Worm (Caenorhabditis elegans) whole organism, L1 larva: Measurements from ENCODE around the gene mttu-1.
A peak's percentile ranks its signal among the peaks of the same experiment; 100 is the strongest.
"Not testable (repeated sequence)": the region's sequence is repeated elsewhere in the genome, so short reads cannot be mapped to it uniquely, and the experiment has no call there.

Experiments
- C04F5.9 ChIP-seq: sonication (generic microtip); optimal IDR thresholded peaks from 2 replicates; lab custom pipeline; 2016; ENCODE audit warnings: missing genetic modification characterization, missing compliant biosample characterization
- F16B12.6 ChIP-seq: fragments of 150-350 bp; optimal IDR thresholded peaks from 2 replicates; lab custom pipeline; 2014; ENCODE audit warnings: missing biosample characterization, missing genetic modification characterization
- ama-1 ChIP-seq: fragments of 150-350 bp; optimal IDR thresholded peaks from 2 replicates; lab custom pipeline; 2014
- ceh-63 ChIP-seq: fragments of 200-800 bp; sonication (Bioruptor generic); optimal IDR thresholded peaks from 2 replicates; lab custom pipeline; 2018; ENCODE audit warnings: mild to moderate bottlenecking, missing genetic modification characterization, missing compliant biosample characterization
- ceh-8 ChIP-seq: fragments of 200-800 bp; sonication (Bioruptor generic); optimal IDR thresholded peaks from 2 replicates; lab custom pipeline; 2018; ENCODE audit warnings: mild to moderate bottlenecking, missing genetic modification characterization, moderate library complexity, missing compliant biosample characterization
- ceh-82 ChIP-seq, 3 experiments: fragments of 150-350 bp in 1 of 3; sonication (generic microtip) in 2 of 3; optimal IDR thresholded peaks; 2 replicates each; lab custom pipeline; 2014 to 2017; ENCODE audit warnings: missing biosample characterization in 3 of 3, missing genetic modification characterization in 3 of 3
- ceh-88 ChIP-seq: fragments of 200-800 bp; sonication (Bioruptor generic); IDR thresholded peaks from 2 replicates; pipeline ENCODE4 v1.3.6; 2022; ENCODE audit warnings: missing genetic modification characterization, missing compliant biosample characterization
- ceh-90 ChIP-seq: sonication (generic microtip); optimal IDR thresholded peaks from 2 replicates; lab custom pipeline; 2016; ENCODE audit warnings: missing genetic modification characterization, missing compliant biosample characterization
- dpl-1 ChIP-seq, 3 experiments: fragments of 150-350 bp in 2 of 3; sonication (generic microtip) in 1 of 3; optimal IDR thresholded peaks; 2 replicates each; lab custom pipeline; 2014 to 2017; ENCODE audit warnings: missing biosample characterization in 3 of 3, missing genetic modification characterization in 3 of 3, missing genetic modification reagents in 3 of 3
- dsc-1 ChIP-seq: sonication (generic microtip); optimal IDR thresholded peaks from 2 replicates; lab custom pipeline; 2016; ENCODE audit warnings: mild to moderate bottlenecking, missing genetic modification characterization, missing compliant biosample characterization
- efl-1 ChIP-seq, 4 experiments: fragments of 150-350 bp; optimal IDR thresholded peaks in 3 of 4; peaks in 1 of 4; 1 replicate in 1 of 4; 2 replicates in 3 of 4; lab custom pipeline; 2014; ENCODE audit warnings: missing biosample characterization in 2 of 4, missing genetic modification characterization in 2 of 4, missing genetic modification reagents in 2 of 4
- elt-2 ChIP-seq: sonication (generic microtip); optimal IDR thresholded peaks from 2 replicates; lab custom pipeline; 2016; ENCODE audit warnings: missing genetic modification characterization, mild to moderate bottlenecking, inconsistent platforms, missing compliant biosample characterization, missing genetic modification reagents
- fkh-10 ChIP-seq: sonication (generic microtip); optimal IDR thresholded peaks from 2 replicates; lab custom pipeline; 2017; ENCODE audit warnings: missing biosample characterization, missing genetic modification reagents, missing genetic modification characterization
- fkh-8 ChIP-seq: sonication (generic microtip); optimal IDR thresholded peaks from 2 replicates; lab custom pipeline; 2016; ENCODE audit warnings: mild to moderate bottlenecking, missing genetic modification characterization, missing compliant biosample characterization
- hlh-17 ChIP-seq: fragments of 200-800 bp; sonication (Bioruptor generic); optimal IDR thresholded peaks from 2 replicates; lab custom pipeline; 2018; ENCODE audit warnings: missing genetic modification characterization, mild to moderate bottlenecking, missing compliant biosample characterization, moderate library complexity, borderline replicate concordance
- hlh-4 ChIP-seq: sonication (generic microtip); optimal IDR thresholded peaks from 2 replicates; lab custom pipeline; 2016; ENCODE audit warnings: mild to moderate bottlenecking, missing genetic modification characterization, missing compliant biosample characterization
- hpl-2 ChIP-seq: fragments of 150-350 bp; optimal IDR thresholded peaks from 2 replicates; lab custom pipeline; 2014; ENCODE audit warnings: missing biosample characterization, missing genetic modification reagents, missing genetic modification characterization
- isw-1 ChIP-seq: fragments of 200-800 bp; sonication (Bioruptor generic); IDR thresholded peaks from 2 replicates; pipeline ENCODE4 v1.3.6; 2022; ENCODE audit warnings: missing genetic modification characterization, missing compliant biosample characterization
- lin-35 ChIP-seq, 2 experiments: fragments of 150-350 bp; optimal IDR thresholded peaks; 2 replicates each; lab custom pipeline; 2014; ENCODE audit warnings: missing biosample characterization in 2 of 2, missing genetic modification characterization in 2 of 2, missing genetic modification reagents in 2 of 2
- lir-3 ChIP-seq: sonication (generic microtip); optimal IDR thresholded peaks from 2 replicates; lab custom pipeline; 2016; ENCODE audit warnings: mild to moderate bottlenecking, missing genetic modification characterization, moderate library complexity, missing compliant biosample characterization; ENCODE audit not compliant: poor library complexity
- lsy-2 ChIP-seq, 2 experiments: fragments of 150-350 bp; optimal IDR thresholded peaks; 2 replicates each; lab custom pipeline; 2014; ENCODE audit warnings: missing biosample characterization in 2 of 2, missing genetic modification characterization in 2 of 2
- mab-9 ChIP-seq: fragments of 200-800 bp; sonication (Bioruptor generic); IDR thresholded peaks from 2 replicates; pipeline ENCODE4 v1.3.6; 2022; ENCODE audit warnings: missing genetic modification reagents, missing genetic modification characterization, missing compliant biosample characterization
- mef-2 ChIP-seq: fragments of 150-350 bp; optimal IDR thresholded peaks from 2 replicates; lab custom pipeline; 2014; ENCODE audit warnings: missing biosample characterization, missing genetic modification characterization
- nhr-11 ChIP-seq: fragments of 150-350 bp; optimal IDR thresholded peaks from 2 replicates; lab custom pipeline; 2014; ENCODE audit warnings: missing biosample characterization, missing genetic modification characterization
- nhr-237 ChIP-seq: fragments of 150-350 bp; optimal IDR thresholded peaks from 2 replicates; lab custom pipeline; 2014; ENCODE audit warnings: missing biosample characterization, missing genetic modification characterization
- nhr-28 ChIP-seq: fragments of 150-350 bp; optimal IDR thresholded peaks from 2 replicates; lab custom pipeline; 2014; ENCODE audit warnings: missing biosample characterization, missing genetic modification characterization
- nhr-76 ChIP-seq: sonication (generic microtip); optimal IDR thresholded peaks from 2 replicates; lab custom pipeline; 2017; ENCODE audit warnings: missing biosample characterization, missing genetic modification characterization
- pqm-1 ChIP-seq: sonication (generic microtip); optimal IDR thresholded peaks from 3 replicates; lab custom pipeline; 2017; ENCODE audit warnings: missing biosample characterization, missing genetic modification characterization
- skn-1 ChIP-seq: fragments of 150-350 bp; optimal IDR thresholded peaks from 2 replicates; lab custom pipeline; 2014; ENCODE audit warnings: missing biosample characterization, missing genetic modification characterization
- snu-23 ChIP-seq: sonication (generic microtip); optimal IDR thresholded peaks from 2 replicates; lab custom pipeline; 2016; ENCODE audit warnings: missing genetic modification characterization, missing compliant biosample characterization
- sup-37 ChIP-seq: fragments of 200-800 bp; sonication (Bioruptor generic); optimal IDR thresholded peaks from 2 replicates; lab custom pipeline; 2018; ENCODE audit warnings: mild to moderate bottlenecking, missing genetic modification characterization, missing compliant biosample characterization
- tbx-2 ChIP-seq: sonication (generic microtip); optimal IDR thresholded peaks from 2 replicates; lab custom pipeline; 2016; ENCODE audit warnings: missing genetic modification characterization, missing compliant biosample characterization
- unc-130 ChIP-seq: fragments of 150-350 bp; optimal IDR thresholded peaks from 2 replicates; lab custom pipeline; 2017; ENCODE audit warnings: missing biosample characterization, missing genetic modification characterization, inconsistent platforms
- unc-30 ChIP-seq: sonication (generic microtip); optimal IDR thresholded peaks from 2 replicates; lab custom pipeline; 2017; ENCODE audit warnings: missing biosample characterization, missing genetic modification characterization
- unc-86 ChIP-seq: sonication (generic microtip); optimal IDR thresholded peaks from 2 replicates; lab custom pipeline; 2016; ENCODE audit warnings: missing genetic modification characterization, missing compliant biosample characterization

Gene mttu-1

DNA sequence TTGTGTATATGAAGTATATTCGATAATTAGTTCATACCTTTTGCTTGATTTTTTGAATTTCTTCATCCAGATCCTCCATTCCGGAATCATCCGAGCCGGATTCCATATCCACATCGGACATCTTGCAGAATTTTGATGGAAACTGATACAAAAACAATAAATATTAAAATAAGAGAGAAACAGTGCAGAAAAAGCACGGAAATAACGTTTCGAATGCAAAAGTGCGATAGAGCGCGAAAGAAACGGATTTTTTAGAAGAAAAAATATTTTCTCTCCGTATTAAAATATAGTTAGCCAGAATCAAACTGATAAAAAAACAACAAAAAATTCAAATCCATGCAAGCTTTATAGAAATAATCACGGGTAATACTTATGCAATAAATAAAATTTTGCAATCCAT, 36.1 kb upstream of the mttu-1 start, which contains the start of gene sart-3:
sart-3 (minus strand) TSS at position 219 of the 400 bp plus-strand sequence.
- TF ChIP-seq efl-1 (optimal IDR thresholded peaks at IDR 0.05; lab: Kevin White, UChicago) (peak in 1 of 2 experiments; percentile 10), efl-1 (GFP tag; optimal IDR thresholded peaks at IDR 0.05 in 1 of 2; lab: Kevin White, UChicago) (peak in 1 of 2 experiments; percentile 5), dpl-1 (GFP tag; optimal IDR thresholded peaks at IDR 0.05; lab: Kevin White, UChicago) (peak in 1 of 3 experiments; percentile 38), ceh-63 (GFP tag; lab: Kevin White, UChicago) (no peak), lin-35 (GFP tag; optimal IDR thresholded peaks at IDR 0.05; lab: Kevin White, UChicago) (peak in 1 of 2 experiments; percentile 24), skn-1 (tag; lab: Kevin White, UChicago) (peak; percentile 3)

DNA sequence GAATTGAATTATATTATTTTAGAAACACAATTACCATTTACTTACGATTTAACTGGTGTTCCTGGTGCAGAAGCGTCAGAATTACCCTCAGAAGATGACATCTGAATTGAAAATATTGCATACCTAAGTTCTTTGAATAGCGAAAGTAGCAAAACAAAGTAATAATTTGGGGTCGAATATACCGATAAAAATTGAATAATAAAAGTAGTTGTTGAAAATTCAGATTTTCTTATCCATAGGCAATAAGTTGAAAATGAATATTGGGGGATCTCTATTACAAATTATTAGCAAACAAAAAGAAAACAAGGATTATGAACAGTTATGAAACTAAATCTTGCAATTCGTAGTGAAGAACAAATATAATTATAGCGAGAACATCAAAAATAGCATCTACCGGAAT, 32.6 kb upstream of the mttu-1 start, which contains the start of gene leo-1:
leo-1 (minus strand) TSS at position 101 of the 400 bp plus-strand sequence.
- TF ChIP-seq lir-3 (tag; lab: Kevin White, UChicago) = no peak
- TF ChIP-seq hlh-17 = no peak
- no peak for TF ChIP-seq ceh-90 (tag; lab: Kevin White, UChicago)
- TF ChIP-seq efl-1 (optimal IDR thresholded peaks at IDR 0.05; lab: Kevin White, UChicago) = no peak
- no peak for TF ChIP-seq efl-1 (GFP tag; optimal IDR thresholded peaks at IDR 0.05 in 1 of 2; lab: Kevin White, UChicago)
- TF ChIP-seq ceh-8 (GFP tag; lab: Kevin White, UChicago) = no peak
- no peak for TF ChIP-seq unc-30 (tag; lab: Kevin White, UChicago)
- TF ChIP-seq hlh-4 (tag; lab: Kevin White, UChicago) = no peak
- TF ChIP-seq snu-23 (GFP tag; lab: Kevin White, UChicago) = no peak
- TF ChIP-seq mef-2 (tag; lab: Kevin White, UChicago) = no peak
- no peak for TF ChIP-seq nhr-76 (tag; lab: Kevin White, UChicago)

DNA sequence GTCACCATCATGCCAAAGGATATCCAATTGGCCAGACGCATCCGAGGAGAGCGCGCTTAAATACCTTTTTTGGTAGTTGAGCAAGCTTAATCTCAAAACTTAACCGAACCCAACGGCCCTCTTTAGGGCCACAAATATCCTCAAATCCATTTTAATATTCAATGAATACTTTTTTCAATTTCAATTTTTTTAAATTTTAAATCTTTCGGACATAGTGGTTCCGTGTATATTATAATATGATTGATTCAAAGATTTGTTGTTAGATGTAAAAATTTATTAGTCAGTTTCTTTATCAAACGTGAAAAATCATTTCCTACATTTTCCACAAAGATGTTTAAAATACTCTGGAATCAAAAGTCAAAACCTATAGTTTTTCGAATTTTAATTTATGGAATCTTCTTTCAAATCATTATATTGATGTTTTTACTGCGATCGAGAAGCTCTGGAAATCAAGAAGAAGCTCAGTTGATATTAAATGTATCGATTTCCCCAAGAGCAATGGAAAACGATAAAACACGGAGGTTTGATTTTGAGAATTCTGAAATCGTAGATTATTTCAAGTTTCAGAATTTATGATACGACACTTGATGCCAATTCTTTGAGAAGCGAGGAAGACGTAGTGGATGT, 30.4 kb upstream of the mttu-1 start, which contains the start of gene B0035.21:
B0035.21 (plus strand) TSS at position 322 of the 627 bp plus-strand sequence.
- TF ChIP-seq efl-1 (optimal IDR thresholded peaks at IDR 0.05; lab: Kevin White, UChicago) (no peak), efl-1 (GFP tag; optimal IDR thresholded peaks at IDR 0.05 in 1 of 2; lab: Kevin White, UChicago) (peak in 1 of 2 experiments; percentile 59), dsc-1 (tag; lab: Kevin White, UChicago) (no peak)
- TF ChIP-seq, all 84 proteins: peak for 1

DNA sequence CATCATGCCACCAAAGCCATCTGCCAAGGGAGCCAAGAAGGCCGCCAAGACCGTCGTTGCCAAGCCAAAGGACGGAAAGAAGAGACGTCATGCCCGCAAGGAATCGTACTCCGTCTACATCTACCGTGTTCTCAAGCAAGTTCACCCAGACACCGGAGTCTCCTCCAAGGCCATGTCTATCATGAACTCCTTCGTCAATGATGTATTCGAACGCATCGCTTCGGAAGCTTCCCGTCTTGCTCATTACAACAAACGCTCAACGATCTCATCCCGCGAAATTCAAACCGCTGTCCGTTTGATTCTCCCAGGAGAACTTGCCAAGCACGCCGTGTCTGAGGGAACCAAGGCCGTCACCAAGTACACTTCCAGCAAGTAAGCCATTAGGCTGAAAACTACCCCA, 28.1 kb upstream of the mttu-1 start, which contains the start of gene his-48:
his-48 (plus strand) TSS at position 5 of the 400 bp plus-strand sequence.
- TF ChIP-seq ceh-82 (tag; optimal IDR thresholded peaks at IDR 0.05; lab: Kevin White, UChicago); efl-1 (optimal IDR thresholded peaks at IDR 0.05; lab: Kevin White, UChicago); efl-1 (GFP tag; optimal IDR thresholded peaks at IDR 0.05 in 1 of 2; lab: Kevin White, UChicago); nhr-28: not testable (repeated sequence)

DNA sequence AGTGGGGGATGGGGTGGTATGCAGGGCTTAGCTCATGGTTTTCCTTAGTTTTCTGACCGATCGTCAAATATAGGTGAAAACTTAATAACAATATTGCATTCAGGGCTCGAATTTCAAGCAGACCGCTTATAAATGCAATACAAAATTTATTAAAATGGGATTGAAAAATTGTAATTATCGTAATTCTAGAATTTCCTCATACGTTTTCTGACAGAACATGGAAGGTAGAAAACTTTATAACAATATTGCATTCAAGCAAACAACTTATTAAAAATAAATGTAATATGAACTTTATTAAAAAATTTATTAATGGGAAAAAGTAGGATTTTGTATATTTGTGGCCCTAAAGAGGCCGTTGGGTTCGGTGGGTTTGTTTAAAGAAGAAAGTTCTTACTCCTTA, 27.0 kb upstream of the mttu-1 start:
- TF ChIP-seq ceh-88 (GFP tag; lab: Robert Waterston, UW) (no peak), hlh-17 (no peak), ceh-63 (GFP tag; lab: Kevin White, UChicago) (no peak), fkh-8 (tag; lab: Kevin White, UChicago) (no peak), nhr-28 (no peak), unc-86 (tag; lab: Kevin White, UChicago) (no peak), mef-2 (tag; lab: Kevin White, UChicago) (no peak), elt-2 (tag; lab: Kevin White, UChicago) (no peak), dpl-1 (GFP tag; optimal IDR thresholded peaks at IDR 0.05; lab: Kevin White, UChicago) (no peak), unc-130 (no peak), F16B12.6 (tag; lab: Kevin White, UChicago) (no peak), mab-9 (GFP tag; lab: Robert Waterston, UW) (no peak), ama-1 (lab: Kevin White, UChicago) (no peak), C04F5.9 (tag; lab: Kevin White, UChicago) (no peak), lsy-2 (tag; optimal IDR thresholded peaks at IDR 0.05; lab: Kevin White, UChicago) (no peak), isw-1 (GFP tag; lab: Robert Waterston, UW) (no peak)

DNA sequence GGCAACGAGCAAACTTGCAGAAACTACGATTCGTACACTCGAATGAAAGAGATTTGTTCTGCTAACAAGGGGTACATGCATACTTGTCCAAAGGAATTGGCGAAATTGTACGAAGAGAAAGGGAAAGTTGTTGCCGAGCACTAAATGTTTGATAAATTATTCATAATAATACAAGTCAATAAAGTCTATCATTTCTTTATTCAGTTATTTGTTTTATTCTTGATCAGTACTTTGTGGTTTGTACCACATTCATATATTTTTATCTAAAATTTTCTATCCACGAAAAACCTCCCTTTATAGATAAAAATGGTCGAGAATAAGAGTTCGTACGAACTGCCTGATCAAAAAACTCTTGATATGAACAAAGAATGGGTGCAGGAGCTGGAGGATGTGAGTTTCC, 23.8 kb upstream of the mttu-1 start, which contains the start of gene edg-1:
edg-1 (plus strand) TSS at position 301 of the 400 bp plus-strand sequence.
- TF ChIP-seq unc-86 (tag; lab: Kevin White, UChicago) (no peak), pqm-1 (tag; lab: Kevin White, UChicago) (no peak), sup-37 (GFP tag; lab: Kevin White, UChicago) (no peak), nhr-11 (tag; lab: Kevin White, UChicago) (no peak), fkh-10 (no peak), efl-1 (optimal IDR thresholded peaks at IDR 0.05; lab: Kevin White, UChicago) (no peak), efl-1 (GFP tag; optimal IDR thresholded peaks at IDR 0.05 in 1 of 2; lab: Kevin White, UChicago) (no peak), nhr-237 (tag; lab: Kevin White, UChicago) (no peak), dsc-1 (tag; lab: Kevin White, UChicago) (no peak), nhr-28 (no peak), tbx-2 (tag; lab: Kevin White, UChicago) (no peak), lin-35 (GFP tag; optimal IDR thresholded peaks at IDR 0.05; lab: Kevin White, UChicago) (no peak), hpl-2 (GFP tag; lab: Kevin White, UChicago) (no peak), ceh-63 (GFP tag; lab: Kevin White, UChicago) (no peak), skn-1 (tag; lab: Kevin White, UChicago) (no peak)
